Worm (Caenorhabditis elegans) whole organism, L4 larva: ENCODE data around the gene str-254.

Experiments used
- F37D6.2 ChIP-seq: sonication (generic microtip); optimal IDR thresholded peaks from 2 replicates; lab custom pipeline; 2016; ENCODE audit warnings: mild to moderate bottlenecking, missing genetic modification characterization, missing compliant biosample characterization
- T20F7.1 ChIP-seq: fragments of 200-800 bp; sonication (Bioruptor generic); optimal IDR thresholded peaks from 2 replicates; lab custom pipeline; 2018; ENCODE audit warnings: mild to moderate bottlenecking, missing genetic modification characterization, missing compliant biosample characterization
- T26A8.4 ChIP-seq: fragments of 200-800 bp; sonication (Bioruptor generic); IDR thresholded peaks from 2 replicates; pipeline ENCODE4 v1.3.6; 2022; ENCODE audit warnings: missing genetic modification characterization, missing compliant biosample characterization
- Y75B8A.6 ChIP-seq: fragments of 200-800 bp; sonication (Bioruptor generic); IDR thresholded peaks from 2 replicates; pipeline ENCODE4 v1.3.6; 2022; ENCODE audit warnings: missing genetic modification reagents, missing genetic modification characterization, missing compliant biosample characterization
- ZK546.5 ChIP-seq, 2 experiments: sonication (generic microtip); optimal IDR thresholded peaks; 2 replicates each; lab custom pipeline; 2017; ENCODE audit warnings: missing biosample characterization in 2 of 2, missing genetic modification characterization in 2 of 2
- aha-1 ChIP-seq: fragments of 150-350 bp; peaks from one replicate; lab custom pipeline; 2014; ENCODE audit warnings: missing biosample characterization, missing genetic modification characterization
- ceh-44 ChIP-seq: fragments of 200-800 bp; sonication (Bioruptor generic); IDR thresholded peaks from 2 replicates; pipeline ENCODE4 v1.3.6; 2022; ENCODE audit warnings: missing genetic modification reagents, missing genetic modification characterization, missing compliant biosample characterization
- ces-1 ChIP-seq: fragments of 150-350 bp; sonication (generic microtip); optimal IDR thresholded peaks from 4 replicates; lab custom pipeline; 2014; ENCODE audit warnings: missing biosample characterization, missing genetic modification reagents, missing genetic modification characterization
- cey-2 ChIP-seq: sonication (generic microtip); optimal IDR thresholded peaks from 3 replicates; lab custom pipeline; 2017; ENCODE audit warnings: missing genetic modification characterization, mild to moderate bottlenecking, missing compliant biosample characterization, antibody characterized with exemption, borderline replicate concordance; ENCODE audit not compliant: insufficient read depth
- ctbp-1 ChIP-seq: fragments of 200-800 bp; sonication (Bioruptor generic); IDR thresholded peaks from 2 replicates; pipeline ENCODE4 v1.3.6; 2022; ENCODE audit warnings: missing genetic modification reagents, missing genetic modification characterization, missing compliant biosample characterization
- daf-12 ChIP-seq: fragments of 150-350 bp; optimal IDR thresholded peaks from 2 replicates; lab custom pipeline; 2014; ENCODE audit warnings: missing biosample characterization, missing genetic modification reagents, missing genetic modification characterization
- dmd-8 ChIP-seq: fragments of 200-800 bp; sonication (Bioruptor generic); IDR thresholded peaks from 2 replicates; pipeline ENCODE4 v1.3.6; 2022; ENCODE audit warnings: missing genetic modification characterization, missing compliant biosample characterization
- dmd-9 ChIP-seq: fragments of 200-800 bp; sonication (Bioruptor generic); IDR thresholded peaks from 2 replicates; pipeline ENCODE4 v1.3.6; 2022; ENCODE audit warnings: missing genetic modification reagents, missing genetic modification characterization, missing compliant biosample characterization
- dpl-1 ChIP-seq: fragments of 150-350 bp; optimal IDR thresholded peaks from 2 replicates; lab custom pipeline; 2014; ENCODE audit warnings: missing biosample characterization, missing genetic modification reagents, missing genetic modification characterization
- duxl-1 ChIP-seq: sonication (generic microtip); optimal IDR thresholded peaks from 2 replicates; lab custom pipeline; 2016; ENCODE audit warnings: mild to moderate bottlenecking, missing genetic modification characterization, moderate library complexity, missing compliant biosample characterization; ENCODE audit not compliant: poor library complexity
- egl-27 ChIP-seq: sonication (generic microtip); optimal IDR thresholded peaks from 3 replicates; lab custom pipeline; 2017; ENCODE audit warnings: missing biosample characterization, missing genetic modification reagents, missing genetic modification characterization
- fos-1 ChIP-seq: fragments of 150-350 bp; optimal IDR thresholded peaks from 2 replicates; lab custom pipeline; 2014; ENCODE audit warnings: missing biosample characterization, missing genetic modification characterization
- jun-1 ChIP-seq: fragments of 150-350 bp; optimal IDR thresholded peaks from 2 replicates; lab custom pipeline; 2014; ENCODE audit warnings: missing biosample characterization, missing genetic modification reagents, missing genetic modification characterization
- lin-1 ChIP-seq: fragments of 200-800 bp; sonication (Bioruptor generic); IDR thresholded peaks from 2 replicates; pipeline ENCODE4 v1.3.6; 2022; ENCODE audit warnings: missing genetic modification reagents, missing genetic modification characterization, missing compliant biosample characterization
- lin-29 ChIP-seq: fragments of 200-800 bp; sonication (Bioruptor generic); IDR thresholded peaks from 2 replicates; pipeline ENCODE4 v1.3.6; 2022; ENCODE audit warnings: missing genetic modification reagents, missing genetic modification characterization, missing compliant biosample characterization
- lin-38 ChIP-seq: fragments of 200-800 bp; sonication (Bioruptor generic); IDR thresholded peaks from 2 replicates; pipeline ENCODE4 v1.3.6; 2022; ENCODE audit warnings: missing genetic modification reagents, missing genetic modification characterization, missing compliant biosample characterization
- lir-3 ChIP-seq: sonication (generic microtip); optimal IDR thresholded peaks from 2 replicates; lab custom pipeline; 2016; ENCODE audit warnings: mild to moderate bottlenecking, missing genetic modification characterization, missing compliant biosample characterization
- lsy-2 ChIP-seq, 2 experiments: fragments of 150-350 bp in 1 of 2; sonication (generic microtip) in 1 of 2; optimal IDR thresholded peaks; 2 replicates each; lab custom pipeline; 2014 to 2017; ENCODE audit warnings: missing biosample characterization in 2 of 2, missing genetic modification characterization in 2 of 2
- mdl-1 ChIP-seq, 2 experiments: fragments of 150-350 bp in 1 of 2; sonication (generic microtip) in 1 of 2; optimal IDR thresholded peaks; 2 replicates each; lab custom pipeline; 2014 to 2017; ENCODE audit warnings: missing biosample characterization in 2 of 2, missing genetic modification characterization in 2 of 2
- mep-1 ChIP-seq: fragments of 150-350 bp; sonication (generic microtip); optimal IDR thresholded peaks from 3 replicates; lab custom pipeline; 2014; ENCODE audit warnings: missing biosample characterization, missing genetic modification characterization
- mes-2 ChIP-seq: sonication (generic microtip); optimal IDR thresholded peaks from 2 replicates; lab custom pipeline; 2016; ENCODE audit warnings: missing genotype, mild to moderate bottlenecking, missing genetic modification characterization, missing compliant biosample characterization; ENCODE audit not compliant: poor library complexity, severe bottlenecking
- mxl-2 ChIP-seq: fragments of 200-800 bp; sonication (Bioruptor generic); conservative IDR thresholded peaks from 2 replicates; pipeline ENCODE4 v1.3.6; 2022; ENCODE audit warnings: missing genetic modification reagents, missing genetic modification characterization, missing compliant biosample characterization
- mxl-3 ChIP-seq: fragments of 200-800 bp; sonication (Bioruptor generic); optimal IDR thresholded peaks from 2 replicates; lab custom pipeline; 2018; ENCODE audit warnings: mild to moderate bottlenecking, missing genetic modification characterization, missing compliant biosample characterization
- nhr-102 ChIP-seq: sonication (generic microtip); optimal IDR thresholded peaks from 2 replicates; lab custom pipeline; 2016; ENCODE audit warnings: mild to moderate bottlenecking, missing genetic modification characterization, moderate library complexity, missing compliant biosample characterization
- pha-4 ChIP-seq, 2 experiments: fragments of 150-350 bp in 1 of 2; fragments of 200-800 bp in 1 of 2; sonication (Bioruptor generic) in 1 of 2; IDR thresholded peaks in 1 of 2; optimal IDR thresholded peaks in 1 of 2; 2 replicates each; pipeline versions ENCODE4 v1.3.6 to Lab custom; 2014 to 2022; ENCODE audit warnings: missing genetic modification characterization in 2 of 2, missing genetic modification reagents in 2 of 2, missing biosample characterization in 1 of 2, missing compliant biosample characterization in 1 of 2
- pqm-1 ChIP-seq: sonication (generic microtip); optimal IDR thresholded peaks from 2 replicates; lab custom pipeline; 2017; ENCODE audit warnings: missing biosample characterization, missing genetic modification characterization
- rbr-2 ChIP-seq: sonication (generic microtip); optimal IDR thresholded peaks from 2 replicates; lab custom pipeline; 2016; ENCODE audit warnings: missing genotype, missing genetic modification characterization, missing compliant biosample characterization
- skn-1 ChIP-seq: fragments of 150-350 bp; optimal IDR thresholded peaks from 2 replicates; lab custom pipeline; 2014; ENCODE audit warnings: missing biosample characterization, missing genetic modification characterization
- spr-1 ChIP-seq: sonication (generic microtip); optimal IDR thresholded peaks from 2 replicates; lab custom pipeline; 2016; ENCODE audit warnings: mild to moderate bottlenecking, missing genetic modification characterization, missing compliant biosample characterization
- tag-97 ChIP-seq: fragments of 200-800 bp; sonication (Bioruptor generic); IDR thresholded peaks from 2 replicates; pipeline ENCODE4 v1.3.6; 2022; ENCODE audit warnings: missing genetic modification characterization, missing compliant biosample characterization
- unc-62 ChIP-seq, 3 experiments: fragments of 150-350 bp in 1 of 3; sonication (generic microtip); optimal IDR thresholded peaks in 2 of 3; peaks in 1 of 3; 1 replicate in 1 of 3; 2 replicates in 2 of 3; lab custom pipeline; 2014 to 2017; ENCODE audit warnings: missing biosample characterization in 3 of 3, missing genetic modification characterization in 3 of 3, missing genetic modification reagents in 3 of 3, missing genotype in 1 of 3
- zfp-2 ChIP-seq: sonication (generic microtip); optimal IDR thresholded peaks from 2 replicates; lab custom pipeline; 2016; ENCODE audit warnings: mild to moderate bottlenecking, missing genetic modification characterization, missing compliant biosample characterization
- ztf-11 ChIP-seq: fragments of 150-350 bp; optimal IDR thresholded peaks from 2 replicates; lab custom pipeline; 2014; ENCODE audit warnings: missing biosample characterization, missing genetic modification characterization

str-254 gene

DNA sequence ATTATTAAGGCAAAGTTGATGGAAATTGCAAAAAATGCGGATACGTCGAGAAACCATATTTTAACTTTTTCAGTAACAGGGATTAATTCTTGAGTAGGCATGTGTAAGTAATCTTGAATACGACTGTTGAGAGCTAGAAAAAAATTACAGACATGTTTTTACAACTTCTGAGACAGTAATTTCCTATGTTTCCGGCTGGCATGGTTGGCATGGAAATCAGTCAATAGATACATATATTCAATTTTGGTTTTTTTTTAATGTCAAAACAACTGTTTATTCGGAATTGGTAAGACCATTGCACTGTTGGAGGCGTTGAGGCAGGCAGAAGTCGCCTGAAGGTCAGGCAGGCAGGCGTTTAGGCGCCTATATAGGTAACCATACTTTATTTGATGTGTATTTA is at the start of gene str-254:
TSS of gene str-254 (minus strand) at position 101 of the 400 bp plus-strand sequence.
- TF ChIP-seq T20F7.1 (GFP tag; lab: Kevin White, UChicago), result no peak
- TF ChIP-seq tag-97, result no peak
- no peak for TF ChIP-seq mep-1 (tag; lab: Kevin White, UChicago)
- no peak for TF ChIP-seq F37D6.2
- no peak for TF ChIP-seq fos-1
- no peak for TF ChIP-seq ces-1 (GFP tag; lab: Kevin White, UChicago)
- no peak for TF ChIP-seq lin-1 (GFP tag; lab: Robert Waterston, UW)
- no peak for TF ChIP-seq lir-3
- no peak for TF ChIP-seq lin-38 (GFP tag; lab: Robert Waterston, UW)
- TF ChIP-seq mxl-2 (GFP tag; lab: Robert Waterston, UW), result no peak
- no peak for TF ChIP-seq aha-1 (tag; lab: Kevin White, UChicago)
- no peak for TF ChIP-seq mxl-3 (GFP tag; lab: Kevin White, UChicago)
- TF ChIP-seq jun-1 (tag; lab: Kevin White, UChicago), result no peak
- TF ChIP-seq rbr-2 (tag; lab: Kevin White, UChicago), result no peak
- TF ChIP-seq, all 104 proteins: peak for 0

ce11 chrV:16202618-16203017 is 49.3 kb upstream of the str-254 start, which contains the start of gene F11A5.18:
TSS of gene F11A5.18 (plus strand) at chrV:16202918.
- TF ChIP-seq egl-27 (tag; lab: Kevin White, UChicago) (no peak), ZK546.5 (tag; optimal IDR thresholded peaks at IDR 0.05; lab: Kevin White, UChicago) (no peak), pqm-1 (tag; lab: Kevin White, UChicago) (no peak), daf-12 (no peak), ztf-11 (tag; lab: Kevin White, UChicago) (no peak), T20F7.1 (GFP tag; lab: Kevin White, UChicago) (no peak), mxl-2 (GFP tag; lab: Robert Waterston, UW) (no peak), pha-4 (GFP tag; IDR thresholded peaks at IDR 0.05; lab: Robert Waterston, UW) (no peak), pha-4 (tag; optimal IDR thresholded peaks at IDR 0.05; lab: Kevin White, UChicago) (no peak), T26A8.4 (no peak), dpl-1 (GFP tag; lab: Kevin White, UChicago) (no peak), lsy-2 (tag; optimal IDR thresholded peaks at IDR 0.05; lab: Kevin White, UChicago) (no peak), lin-29 (no peak), duxl-1 (tag; lab: Kevin White, UChicago) (no peak)

- TF ChIP-seq unc-62 (GFP tag; optimal IDR thresholded peaks at IDR 0.05 in 1 of 2; lab: Kevin White, UChicago) (peak in 1 of 2 experiments; percentile 15), unc-62 (tag; optimal IDR thresholded peaks at IDR 0.05; lab: Kevin White, UChicago) (no peak), dmd-9 (GFP tag; lab: Robert Waterston, UW) (no peak), T20F7.1 (GFP tag; lab: Kevin White, UChicago) (no peak), nhr-102 (tag; lab: Kevin White, UChicago) (no peak)
Observed at ce11 chrV:16201730-16202129, 48.5 kb upstream of the str-254 start, which contains the start of gene F11A5.17. TSS of gene F11A5.17 (plus strand) at chrV:16202030.

- TF ChIP-seq zfp-2, result no peak
- TF ChIP-seq skn-1 (tag; lab: Kevin White, UChicago), result no peak
- no peak for TF ChIP-seq Y75B8A.6 (GFP tag; lab: Robert Waterston, UW)
- TF ChIP-seq mdl-1 (tag; optimal IDR thresholded peaks at IDR 0.05; lab: Kevin White, UChicago), result no peak
- TF ChIP-seq mes-2 (tag; lab: Kevin White, UChicago), result no peak
- TF ChIP-seq spr-1 (tag; lab: Kevin White, UChicago), result no peak
- TF ChIP-seq cey-2 (tag; lab: Kevin White, UChicago), result no peak
- no peak for TF ChIP-seq unc-62 (GFP tag; optimal IDR thresholded peaks at IDR 0.05 in 1 of 2; lab: Kevin White, UChicago)
- TF ChIP-seq unc-62 (tag; optimal IDR thresholded peaks at IDR 0.05; lab: Kevin White, UChicago), result no peak
- no peak for TF ChIP-seq dmd-8 (GFP tag; lab: Robert Waterston, UW)
- TF ChIP-seq ceh-44 (GFP tag; lab: Robert Waterston, UW), result no peak
- TF ChIP-seq ctbp-1 (GFP tag; lab: Robert Waterston, UW), result no peak
Observed at ce11 chrV:16198016-16198415, 44.7 kb upstream of the str-254 start, which contains the start of gene F11A5.5. TSS of gene F11A5.5 (plus strand) at chrV:16198316.
